Worm (Caenorhabditis elegans): ENCODE measurements around the gene F35A5.2.

ce11 chrX:3759345-3759744, 45.6 kb upstream of the F35A5.2 start, which contains the start of gene T14G12.6:
- TF ChIP-seq mab-5 (tag; optimal IDR thresholded peaks at IDR 0.05) (no peak), lin-32 (GFP tag; optimal IDR thresholded peaks at IDR 0.05) (no peak), pha-4 (tag; optimal IDR thresholded peaks at IDR 0.05) (no peak), nhr-237 (tag; optimal IDR thresholded peaks at IDR 0.05) (no peak), elt-1 (tag; optimal IDR thresholded peaks at IDR 0.05; ENCODE audit: borderline replicate concordance, insufficient read depth) (no peak), lin-13 (tag; optimal IDR thresholded peaks at IDR 0.05) (no peak), unc-62 (GFP tag; optimal IDR thresholded peaks at IDR 0.05) (no peak), bed-3 (GFP tag; optimal IDR thresholded peaks at IDR 0.05) (no peak), ces-1 (GFP tag; optimal IDR thresholded peaks at IDR 0.05) (no peak), lsy-2 (tag; optimal IDR thresholded peaks at IDR 0.05) (no peak)

All from whole organism, mixed stage, embryonic.